Worm (Caenorhabditis elegans) whole organism, young adult: ENCODE data around the gene mlt-9.

Experiments
- F52B5.7 ChIP-seq: sonication (generic microtip); optimal IDR thresholded peaks from 2 replicates; lab custom pipeline; 2016; ENCODE audit warnings: mild to moderate bottlenecking, missing genetic modification characterization, missing compliant biosample characterization
- ama-1 ChIP-seq, 3 experiments: fragments of 150-350 bp in 1 of 3; sonication (generic microtip) in 2 of 3; optimal IDR thresholded peaks; 2 replicates each; lab custom pipeline; 2014 to 2018; ENCODE audit warnings: missing biosample characterization in 2 of 3, missing genetic modification characterization in 2 of 3, missing genetic modification reagents in 2 of 3
- cebp-1 ChIP-seq, 2 experiments: fragments of 200-800 bp in 1 of 2; sonication (Bioruptor generic) in 1 of 2; sonication (generic microtip) in 1 of 2; IDR thresholded peaks in 1 of 2; optimal IDR thresholded peaks in 1 of 2; 2 replicates each; pipeline versions ENCODE4 v1.3.6 to Lab custom; 2017 to 2022; ENCODE audit warnings: missing compliant biosample characterization in 2 of 2, missing genetic modification characterization in 2 of 2, mild to moderate bottlenecking in 1 of 2, missing genetic modification reagents in 1 of 2, moderate library complexity in 1 of 2
- dpl-1 ChIP-seq: fragments of 150-350 bp; optimal IDR thresholded peaks from 2 replicates; lab custom pipeline; 2014; ENCODE audit warnings: missing biosample characterization, missing genetic modification reagents, missing genetic modification characterization
- lin-40 ChIP-seq: sonication (generic microtip); optimal IDR thresholded peaks from 2 replicates; lab custom pipeline; 2016; ENCODE audit warnings: missing genetic modification characterization, mild to moderate bottlenecking, missing compliant biosample characterization, missing genotype, missing genetic modification reagents
- lsl-1 ChIP-seq: fragments of 200-800 bp; sonication (Bioruptor generic); optimal IDR thresholded peaks from 2 replicates; lab custom pipeline; 2018; ENCODE audit warnings: mild to moderate bottlenecking, missing genetic modification characterization, moderate library complexity, missing compliant biosample characterization
- madf-6 ChIP-seq: fragments of 200-800 bp; sonication (Bioruptor generic); IDR thresholded peaks from 2 replicates; pipeline ENCODE4 v1.3.6; 2022; ENCODE audit warnings: missing genetic modification reagents, missing genetic modification characterization, missing compliant biosample characterization
- nfya-1 ChIP-seq: sonication (generic microtip); optimal IDR thresholded peaks from 2 replicates; lab custom pipeline; 2017; ENCODE audit warnings: antibody characterized with exemption, missing compliant biosample characterization, missing genetic modification characterization, borderline replicate concordance; ENCODE audit not compliant: insufficient read depth
- nfyb-1 ChIP-seq: fragments of 200-800 bp; sonication (Bioruptor generic); IDR thresholded peaks from 2 replicates; pipeline ENCODE4 v1.3.6; 2022; ENCODE audit warnings: missing genetic modification reagents, missing genetic modification characterization, missing compliant biosample characterization
- nhr-179 ChIP-seq: sonication (generic microtip); optimal IDR thresholded peaks from 2 replicates; lab custom pipeline; 2016; ENCODE audit warnings: mild to moderate bottlenecking, missing genetic modification characterization, missing compliant biosample characterization
- pha-4 ChIP-seq: fragments of 150-350 bp; sonication (generic microtip); optimal IDR thresholded peaks from 2 replicates; lab custom pipeline; 2014; ENCODE audit warnings: missing biosample characterization, missing genetic modification reagents, missing genetic modification characterization
- snpc-4 ChIP-seq, 5 experiments: fragments of 150-350 bp in 1 of 5; sonication (generic microtip) in 4 of 5; optimal IDR thresholded peaks; 2 replicates each; lab custom pipeline; 2014 to 2018; ENCODE audit warnings: missing genetic modification characterization in 5 of 5, missing biosample characterization in 3 of 5, antibody characterized with exemption in 2 of 5, mild to moderate bottlenecking in 2 of 5, missing compliant biosample characterization in 2 of 5, missing genotype in 2 of 5, moderate library complexity in 2 of 5, missing genetic modification reagents in 1 of 5
- ztf-6 ChIP-seq: fragments of 200-800 bp; sonication (Bioruptor generic); IDR thresholded peaks from 2 replicates; pipeline ENCODE4 v1.3.6; 2022; ENCODE audit warnings: missing genetic modification reagents, missing genetic modification characterization, missing compliant biosample characterization

DNA sequence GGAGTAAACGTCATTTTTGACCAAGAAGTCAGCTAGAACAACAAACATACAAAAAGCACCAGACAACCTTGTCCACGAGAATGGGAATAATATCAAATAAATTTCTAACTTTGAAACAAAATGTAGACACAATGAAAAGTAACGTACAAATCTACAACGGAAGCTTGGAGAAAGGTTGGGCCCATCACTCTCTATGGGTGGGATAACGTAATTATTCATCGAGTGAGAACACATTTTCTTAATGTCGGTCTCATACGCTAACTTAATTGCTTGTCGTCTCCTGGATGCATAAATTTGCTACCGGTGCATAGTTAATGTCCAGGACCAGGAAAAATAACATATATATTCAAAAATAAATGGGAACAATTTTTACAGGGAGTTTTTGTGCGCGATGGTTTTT, 25.6 kb upstream of the mlt-9 start:
- TF ChIP-seq snpc-4 (GFP tag; optimal IDR thresholded peaks at IDR 0.05; lab: Kevin White, UChicago): no peak
- no peak for TF ChIP-seq snpc-4 (tag; optimal IDR thresholded peaks at IDR 0.05; lab: Kevin White, UChicago)
- no peak for TF ChIP-seq ztf-6 (GFP tag; lab: Robert Waterston, UW)
- TF ChIP-seq F52B5.7: no peak
- no peak for TF ChIP-seq nhr-179 (tag; lab: Kevin White, UChicago)
- no peak for TF ChIP-seq lsl-1 (GFP tag; lab: Kevin White, UChicago)
- TF ChIP-seq lin-40 (tag; lab: Kevin White, UChicago): no peak
- TF ChIP-seq nfya-1 (tag; lab: Kevin White, UChicago): no peak
- TF ChIP-seq cebp-1 (GFP tag; IDR thresholded peaks at IDR 0.05; lab: Robert Waterston, UW): no peak
- no peak for TF ChIP-seq cebp-1 (tag; optimal IDR thresholded peaks at IDR 0.05; lab: Kevin White, UChicago)
- TF ChIP-seq pha-4 (tag; lab: Kevin White, UChicago): no peak
- no peak for TF ChIP-seq madf-6 (GFP tag; lab: Robert Waterston, UW)
- no peak for TF ChIP-seq dpl-1 (GFP tag; lab: Kevin White, UChicago)
- no peak for TF ChIP-seq nfyb-1 (GFP tag; lab: Robert Waterston, UW)
- TF ChIP-seq ama-1 (optimal IDR thresholded peaks at IDR 0.05; lab: Kevin White, UChicago): no peak
- TF ChIP-seq ama-1 (GFP tag; optimal IDR thresholded peaks at IDR 0.05; lab: Kevin White, UChicago): no peak
